Worm (Caenorhabditis elegans): ENCODE results near the gene C14A4.9.

ce11 chrII:10598970-10599369 is at the start of gene C14A4.9:
- TF ChIP-seq pha-4 (tag; optimal IDR thresholded peaks at IDR 0.05) (no peak), unc-39 (tag; optimal IDR thresholded peaks at IDR 0.05) (no peak), zag-1 (tag; optimal IDR thresholded peaks at IDR 0.05) (no peak), aly-2 (tag; optimal IDR thresholded peaks at IDR 0.05) (no peak), snpc-4 (tag; optimal IDR thresholded peaks at IDR 0.05) (no peak), nhr-237 (tag; optimal IDR thresholded peaks at IDR 0.05) (no peak), nhr-12 (tag; optimal IDR thresholded peaks at IDR 0.05) (no peak), pqm-1 (tag; optimal IDR thresholded peaks at IDR 0.05) (no peak), lin-15B (tag; optimal IDR thresholded peaks at IDR 0.05) (no peak), mdl-1 (tag; optimal IDR thresholded peaks at IDR 0.05) (no peak)

All from whole organism, L3 larva.